Worm (Caenorhabditis elegans) whole organism, L4 larva: ENCODE results near the gene nhr-176.

ENCODE experiments used
- T26A8.4 ChIP-seq: fragments of 200-800 bp; sonication (Bioruptor generic); IDR thresholded peaks from 2 replicates; pipeline ENCODE4 v1.3.6; 2022; ENCODE audit warnings: missing genetic modification characterization, missing compliant biosample characterization
- aly-2 ChIP-seq: sonication (generic microtip); optimal IDR thresholded peaks from 2 replicates; lab custom pipeline; 2018; ENCODE audit warnings: missing biosample characterization, missing genetic modification characterization
- ama-1 ChIP-seq: fragments of 150-350 bp; optimal IDR thresholded peaks from 2 replicates; lab custom pipeline; 2014; ENCODE audit warnings: inconsistent platforms, mixed read lengths
- ceh-20 ChIP-seq: fragments of 200-800 bp; sonication (Bioruptor generic); IDR thresholded peaks from 2 replicates; pipeline ENCODE4 v1.3.6; 2022; ENCODE audit warnings: missing genetic modification reagents, missing genetic modification characterization, missing compliant biosample characterization
- dve-1 ChIP-seq: sonication (generic microtip); optimal IDR thresholded peaks from 2 replicates; lab custom pipeline; 2017; ENCODE audit warnings: antibody characterized with exemption, mild to moderate bottlenecking, missing genetic modification characterization, missing compliant biosample characterization; ENCODE audit not compliant: insufficient read depth
- nhr-77 ChIP-seq: fragments of 150-350 bp; optimal IDR thresholded peaks from 2 replicates; lab custom pipeline; 2014; ENCODE audit warnings: missing biosample characterization, missing genetic modification characterization
- snpc-4 ChIP-seq: fragments of 150-350 bp; optimal IDR thresholded peaks from 2 replicates; lab custom pipeline; 2014; ENCODE audit warnings: missing biosample characterization, missing genetic modification characterization
- ztf-11 ChIP-seq: fragments of 150-350 bp; optimal IDR thresholded peaks from 2 replicates; lab custom pipeline; 2014; ENCODE audit warnings: missing biosample characterization, missing genetic modification characterization

DNA sequence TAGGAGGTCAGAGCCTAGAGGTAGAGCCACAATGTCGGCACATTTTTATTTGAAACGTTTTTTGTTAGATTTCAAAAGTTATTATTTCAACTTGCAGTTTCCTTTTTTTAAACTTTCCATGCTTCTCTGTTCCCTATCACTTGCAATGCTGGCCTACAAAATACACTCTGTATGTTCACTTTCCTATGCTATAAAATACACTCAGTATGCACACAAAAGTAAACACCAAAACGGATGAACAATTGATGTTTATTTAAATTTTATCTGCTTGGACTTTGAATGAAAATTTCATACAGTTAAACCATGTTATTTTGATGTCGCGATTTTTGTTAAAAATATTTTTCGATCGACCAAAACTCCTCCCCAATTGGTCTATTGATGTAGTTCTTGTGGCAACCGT lies 9.6 kb downstream of the nhr-176 start:
- TF ChIP-seq aly-2 (no peak), ceh-20 (GFP tag; lab: Robert Waterston, UW) (no peak), nhr-77 (tag; lab: Kevin White, UChicago) (no peak), ztf-11 (no peak), snpc-4 (tag; lab: Kevin White, UChicago) (no peak), dve-1 (peak; percentile 27), ama-1 (lab: Kevin White, UChicago) (no peak), T26A8.4 (GFP tag; lab: Robert Waterston, UW) (no peak)
